Fruit fly (Drosophila melanogaster) whole organism, wandering third instar larva: Measurements from ENCODE around the gene CG18428.

Source experiments
- CG32264 ChIP-seq: fragments of 200-800 bp; sonication (Bioruptor generic); optimal IDR thresholded peaks from 2 replicates; lab custom pipeline; 2016; ENCODE audit warnings: missing biosample characterization, missing genetic modification characterization
- CG9705 ChIP-seq: fragments of 200-800 bp; sonication (Bioruptor generic); optimal IDR thresholded peaks from 2 replicates; lab custom pipeline; 2018; ENCODE audit warnings: missing biosample characterization, mild to moderate bottlenecking, missing genetic modification characterization
- CrebA ChIP-seq: fragments of 200-800 bp; sonication (Bioruptor generic); optimal IDR thresholded peaks from 2 replicates; lab custom pipeline; 2016; ENCODE audit warnings: missing biosample characterization, mild to moderate bottlenecking, missing genetic modification characterization, borderline replicate concordance
- Dif ChIP-seq: fragments of 200-275, 200-300 bp; sonication (Bioruptor generic); optimal IDR thresholded peaks from 2 replicates; lab custom pipeline; 2018; ENCODE audit warnings: missing biosample characterization, missing genetic modification characterization; ENCODE audit not compliant: partially characterized antibody
- GATAd ChIP-seq: sonication (Bioruptor generic); optimal IDR thresholded peaks from 2 replicates; lab custom pipeline; 2016; ENCODE audit warnings: missing biosample characterization, missing genetic modification characterization
- HLH106 ChIP-seq: fragments of 200-800 bp; optimal IDR thresholded peaks from 3 replicates; lab custom pipeline; 2019; ENCODE audit warnings: missing biosample characterization, mild to moderate bottlenecking, missing genetic modification characterization, moderate library complexity
- Hnf4 ChIP-seq: fragments of 200-800 bp; sonication (Bioruptor generic); optimal IDR thresholded peaks from 2 replicates; lab custom pipeline; 2016; ENCODE audit warnings: missing biosample characterization, mild to moderate bottlenecking, missing genetic modification characterization
- Hr83 ChIP-seq: fragments of 200-300 bp; sonication (Bioruptor generic); optimal IDR thresholded peaks from 2 replicates; lab custom pipeline; 2016; ENCODE audit warnings: missing biosample characterization, mild to moderate bottlenecking, missing genetic modification characterization, moderate library complexity; ENCODE audit not compliant: poor library complexity, severe bottlenecking
- Jra ChIP-seq: sonication (Bioruptor generic); optimal IDR thresholded peaks from 2 replicates; lab custom pipeline; 2016; ENCODE audit warnings: missing biosample characterization, missing genetic modification characterization
- Mio ChIP-seq: sonication (Bioruptor generic); optimal IDR thresholded peaks from 2 replicates; lab custom pipeline; 2016; ENCODE audit warnings: missing biosample characterization, missing genetic modification characterization
- Myc ChIP-seq: fragments of >200 bp; optimal IDR thresholded peaks from 2 replicates; lab custom pipeline; 2017
- N ChIP-seq: fragments of >200 bp; optimal IDR thresholded peaks from 2 replicates; lab custom pipeline; 2018; ENCODE audit warnings: missing biosample characterization, missing external identifiers, missing genetic modification characterization
- OdsH ChIP-seq: fragments of 200-800 bp; sonication (Bioruptor generic); optimal IDR thresholded peaks from 2 replicates; lab custom pipeline; 2016; ENCODE audit warnings: missing biosample characterization, mild to moderate bottlenecking, missing genetic modification characterization
- Rel ChIP-seq, 2 experiments: fragments of 200-800 bp; sonication (Bioruptor generic) in 1 of 2; optimal IDR thresholded peaks; 2 replicates in 1 of 2; 3 replicates in 1 of 2; lab custom pipeline; 2016 to 2019; ENCODE audit warnings: mild to moderate bottlenecking in 2 of 2, missing biosample characterization in 2 of 2, missing genetic modification characterization in 2 of 2, moderate library complexity in 1 of 2
- Sp1 ChIP-seq: fragments of 200-800 bp; sonication (Bioruptor generic); optimal IDR thresholded peaks from 3 replicates; lab custom pipeline; 2019; ENCODE audit warnings: missing biosample characterization, mild to moderate bottlenecking, missing genetic modification characterization, moderate library complexity
- brk ChIP-seq: fragments of 200-800 bp; sonication (Bioruptor generic); optimal IDR thresholded peaks from 2 replicates; lab custom pipeline; 2016; ENCODE audit warnings: missing biosample characterization, mild to moderate bottlenecking, missing genetic modification characterization
- dl ChIP-seq, 2 experiments: fragments of 175-275, 200-275 bp in 1 of 2; fragments of 200-275 bp in 1 of 2; sonication (Bioruptor generic); optimal IDR thresholded peaks; lab custom pipeline; 2018; ENCODE audit warnings: mild to moderate bottlenecking in 2 of 2, missing biosample characterization in 2 of 2, missing genetic modification characterization in 2 of 2, moderate library complexity in 2 of 2; ENCODE audit not compliant: partially characterized antibody in 2 of 2, insufficient read depth in 1 of 2
- dsf ChIP-seq: sonication (Bioruptor generic); optimal IDR thresholded peaks from 2 replicates; lab custom pipeline; 2016; ENCODE audit warnings: missing biosample characterization, missing genetic modification characterization, borderline replicate concordance
- ey ChIP-seq: fragments of 200-800 bp; sonication (Bioruptor generic); optimal IDR thresholded peaks from 2 replicates; lab custom pipeline; 2016; ENCODE audit warnings: missing biosample characterization, missing genetic modification characterization
- foxo ChIP-seq, 2 experiments: fragments of 200-800 bp; sonication (Bioruptor generic); optimal IDR thresholded peaks; 2 replicates in 1 of 2; 3 replicates in 1 of 2; lab custom pipeline; 2016 to 2017; ENCODE audit warnings: missing biosample characterization in 2 of 2, missing genetic modification characterization in 2 of 2
- fru ChIP-seq: fragments of 200-800 bp; sonication (Bioruptor generic); optimal IDR thresholded peaks from 3 replicates; lab custom pipeline; 2016; ENCODE audit warnings: missing biosample characterization, mild to moderate bottlenecking, missing genetic modification characterization
- h ChIP-seq: fragments of 200-800 bp; sonication (Bioruptor generic); optimal IDR thresholded peaks from 3 replicates; lab custom pipeline; 2016; ENCODE audit warnings: missing biosample characterization, mild to moderate bottlenecking, missing genetic modification characterization
- lola ChIP-seq: fragments of >200 bp; optimal IDR thresholded peaks from 2 replicates; lab custom pipeline; 2017; ENCODE audit warnings: missing biosample characterization, missing genetic modification characterization
- pan ChIP-seq: fragments of >200 bp; optimal IDR thresholded peaks from 2 replicates; lab custom pipeline; 2017
- psq ChIP-seq: fragments of 200-800 bp; sonication (Bioruptor generic); optimal IDR thresholded peaks from 3 replicates; lab custom pipeline; 2017; ENCODE audit warnings: missing biosample characterization, mild to moderate bottlenecking, missing genetic modification characterization, moderate library complexity
- sage ChIP-seq: fragments of 200-800 bp; sonication (Bioruptor generic); optimal IDR thresholded peaks from 2 replicates; lab custom pipeline; 2016; ENCODE audit warnings: missing biosample characterization, mild to moderate bottlenecking, missing genetic modification characterization
- sv ChIP-seq: fragments of 200-800 bp; sonication (Bioruptor generic); optimal IDR thresholded peaks from 3 replicates; lab custom pipeline; 2016; ENCODE audit warnings: missing biosample characterization, missing genetic modification characterization
- tai ChIP-seq: sonication (Bioruptor generic); optimal IDR thresholded peaks from 2 replicates; lab custom pipeline; 2016; ENCODE audit warnings: missing biosample characterization, missing genetic modification characterization
- usp ChIP-seq: fragments of >200 bp; optimal IDR thresholded peaks from 2 replicates; lab custom pipeline; 2017; ENCODE audit warnings: missing biosample characterization, missing genetic modification characterization

Gene CG18428

dm6 chr3R:24100717-24101116, 8.4 kb upstream of the CG18428 start:
- TF ChIP-seq psq (GFP tag; lab: Kevin White, UChicago): peak; percentile 62
- no peak for TF ChIP-seq Myc
- TF ChIP-seq Rel (GFP tag; optimal IDR thresholded peaks at IDR 0.05; lab: Kevin White, UChicago): no peak
- TF ChIP-seq Rel (tag; optimal IDR thresholded peaks at IDR 0.05; lab: Kevin White, UChicago): no peak
- no peak for TF ChIP-seq h (GFP tag; lab: Kevin White, UChicago)
- no peak for TF ChIP-seq dsf (GFP tag; lab: Kevin White, UChicago)
- no peak for TF ChIP-seq HLH106

- TF ChIP-seq fru (GFP tag; lab: Kevin White, UChicago): no peak
- no peak for TF ChIP-seq Rel (GFP tag; optimal IDR thresholded peaks at IDR 0.05; lab: Kevin White, UChicago)
- TF ChIP-seq Rel (tag; optimal IDR thresholded peaks at IDR 0.05; lab: Kevin White, UChicago): no peak
- no peak for TF ChIP-seq usp
- no peak for TF ChIP-seq Myc
- TF ChIP-seq pan: no peak
- TF ChIP-seq N (GFP tag; lab: Kevin White, UChicago): no peak
- no peak for TF ChIP-seq CG32264 (GFP tag; lab: Kevin White, UChicago)
- TF ChIP-seq tai: no peak
- no peak for TF ChIP-seq foxo (GFP tag; optimal IDR thresholded peaks at IDR 0.05; lab: Kevin White, UChicago)
- TF ChIP-seq CG9705 (GFP tag; lab: Kevin White, UChicago): no peak
These were observed 7.7 kb upstream of the CG18428 start for dm6 chr3R:24101437-24101836.

- TF ChIP-seq brk (GFP tag; lab: Kevin White, UChicago): no peak
- no peak for TF ChIP-seq Myc
- TF ChIP-seq Hr83 (GFP tag; lab: Kevin White, UChicago): no peak
- TF ChIP-seq sage (GFP tag; lab: Kevin White, UChicago): no peak
- TF ChIP-seq CG32264 (GFP tag; lab: Kevin White, UChicago): no peak
- TF ChIP-seq Mio (GFP tag; lab: Kevin White, UChicago): no peak
- TF ChIP-seq h (GFP tag; lab: Kevin White, UChicago): no peak
- no peak for TF ChIP-seq CrebA (GFP tag; lab: Kevin White, UChicago)
- TF ChIP-seq Hnf4: no peak
- no peak for TF ChIP-seq Sp1 (GFP tag; lab: Kevin White, UChicago)
- TF ChIP-seq sv (GFP tag; lab: Kevin White, UChicago): no peak
- TF ChIP-seq foxo (GFP tag; optimal IDR thresholded peaks at IDR 0.05; lab: Kevin White, UChicago): no peak
These were observed 6.7 kb upstream of the CG18428 start for dm6 chr3R:24102387-24102786.

- TF ChIP-seq OdsH (GFP tag; lab: Kevin White, UChicago): no peak
- TF ChIP-seq h (GFP tag; lab: Kevin White, UChicago): no peak
- no peak for TF ChIP-seq Rel (GFP tag; optimal IDR thresholded peaks at IDR 0.05; lab: Kevin White, UChicago)
- no peak for TF ChIP-seq Rel (tag; optimal IDR thresholded peaks at IDR 0.05; lab: Kevin White, UChicago)
- no peak for TF ChIP-seq Jra
- TF ChIP-seq N (GFP tag; lab: Kevin White, UChicago): no peak
- no peak for TF ChIP-seq GATAd (GFP tag; lab: Kevin White, UChicago)
- TF ChIP-seq ey (GFP tag; lab: Kevin White, UChicago): no peak
These were observed 5.4 kb upstream of the CG18428 start for dm6 chr3R:24103708-24104107.

- peak; percentile 56 for TF ChIP-seq Dif
- TF ChIP-seq tai: no peak
- TF ChIP-seq dl (GFP tag; optimal IDR thresholded peaks at IDR 0.05; lab: Kevin White, UChicago; ENCODE audit: insufficient read depth in 1 of 2, partially characterized antibody in 2 of 2): peak in 1 of 2 experiments; percentile 60
- TF ChIP-seq h (GFP tag; lab: Kevin White, UChicago): no peak
- TF ChIP-seq CG9705 (GFP tag; lab: Kevin White, UChicago): no peak
- TF ChIP-seq psq (GFP tag; lab: Kevin White, UChicago): no peak
- peak; percentile 60 for TF ChIP-seq Rel (GFP tag; optimal IDR thresholded peaks at IDR 0.05; lab: Kevin White, UChicago)
- TF ChIP-seq Rel (tag; optimal IDR thresholded peaks at IDR 0.05; lab: Kevin White, UChicago): no peak
- peak; percentile 15 for TF ChIP-seq Jra
- TF ChIP-seq CG32264 (GFP tag; lab: Kevin White, UChicago): no peak
- peak; percentile 19 for TF ChIP-seq lola (GFP tag; lab: Kevin White, UChicago)
- TF ChIP-seq, all 38 proteins: peak for 5
These were observed 4.4 kb upstream of the CG18428 start for dm6 chr3R:24104471-24105311.
